Comparison of ENCODE assay signal across 6 fruit fly cellular contexts in the genomic region with DNA sequence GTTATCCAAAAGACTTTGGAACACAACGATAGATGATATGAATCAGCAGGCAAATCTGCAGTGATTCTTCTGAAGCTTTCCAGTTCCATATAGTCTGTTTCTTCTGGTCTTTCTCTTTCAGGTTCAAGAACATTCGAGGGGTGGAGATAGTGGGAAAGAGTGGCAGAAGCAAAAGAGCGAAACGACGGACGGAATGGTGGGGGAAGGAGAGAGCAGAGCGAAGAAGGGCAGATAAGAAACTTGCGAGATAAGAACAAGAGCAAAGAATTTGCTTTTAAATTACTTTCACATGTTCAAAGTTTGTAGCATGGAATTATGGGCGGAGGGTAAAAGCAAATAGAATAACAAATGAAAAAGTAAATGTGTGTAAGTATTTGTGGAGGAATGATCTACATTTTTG.
TF ChIP-seq lines count a peak whose summit lies in the region.

No protein-coding gene starts in this region.

- TF ChIP-seq CTCF in whole organism, embryonic (GFP tag; optimal IDR thresholded peaks at IDR 0.05; lab: Kevin White, UChicago): no peak

TF ChIP-seq in Kc167, 6 proteins besides CTCF, POLR2A, EP300 and RAD21:
- TF ChIP-seq ttk (optimal IDR thresholded peaks at IDR 0.05; lab: Kevin White, UChicago) (no peak), Sin3A (optimal IDR thresholded peaks at IDR 0.05; lab: Kevin White, UChicago) (no peak), psq (optimal IDR thresholded peaks at IDR 0.05; lab: Kevin White, UChicago) (peak; percentile 71), h (optimal IDR thresholded peaks at IDR 0.05; lab: Kevin White, UChicago) (no peak)

TF ChIP-seq in whole organism, adult, 20 proteins besides CTCF, POLR2A, EP300 and RAD21:
- TF ChIP-seq CG12768 (GFP tag; optimal IDR thresholded peaks at IDR 0.05; lab: Kevin White, UChicago): no peak
- TF ChIP-seq pad (GFP tag; optimal IDR thresholded peaks at IDR 0.05; lab: Kevin White, UChicago): peak; percentile 15
- no peak for TF ChIP-seq CG1620 (GFP tag; optimal IDR thresholded peaks at IDR 0.05; lab: Kevin White, UChicago)
- no peak for TF ChIP-seq CG5204 (GFP tag; optimal IDR thresholded peaks at IDR 0.05; lab: Kevin White, UChicago)
- TF ChIP-seq CG33017 (tag; optimal IDR thresholded peaks at IDR 0.05; lab: Kevin White, UChicago): no peak
- TF ChIP-seq CG7101 (tag; optimal IDR thresholded peaks at IDR 0.05; lab: Kevin White, UChicago): peak; percentile 12

TF ChIP-seq in whole organism, embryonic, 481 proteins besides CTCF, POLR2A, EP300 and RAD21 (continues in another document):
- TF ChIP-seq grau (tag; optimal IDR thresholded peaks at IDR 0.05; lab: Kevin White, UChicago) (no peak), sd (tag; optimal IDR thresholded peaks at IDR 0.05; lab: Kevin White, UChicago) (peak; percentile 82), CG34422 (GFP tag; IDR thresholded peaks at IDR 0.05; lab: Robert Waterston, UW) (no peak), dpn (GFP tag; optimal IDR thresholded peaks at IDR 0.05; lab: Kevin White, UChicago) (no peak), lbe (GFP tag; optimal IDR thresholded peaks at IDR 0.05; lab: Kevin White, UChicago) (no peak), CG11085 (GFP tag; IDR thresholded peaks at IDR 0.05; lab: Robert Waterston, UW) (no peak), seq (GFP tag; IDR thresholded peaks at IDR 0.05; lab: Robert Waterston, UW) (no peak), ewg (GFP tag; optimal IDR thresholded peaks at IDR 0.05; lab: Kevin White, UChicago) (no peak), CG17186 (GFP tag; optimal IDR thresholded peaks at IDR 0.05; lab: Kevin White, UChicago) (no peak), HHEX (GFP tag; optimal IDR thresholded peaks at IDR 0.05; lab: Kevin White, UChicago) (no peak), cato (GFP tag; optimal IDR thresholded peaks at IDR 0.05; lab: Kevin White, UChicago; ENCODE audit: borderline replicate concordance) (no peak), kni (GFP tag; optimal IDR thresholded peaks at IDR 0.05; lab: Kevin White, UChicago) (no peak), gt (GFP tag; IDR thresholded peaks at IDR 0.05; lab: Robert Waterston, UW) (no peak), CG8089 (GFP tag; optimal IDR thresholded peaks at IDR 0.05; lab: Kevin White, UChicago) (no peak), CG42726 (GFP tag; IDR thresholded peaks at IDR 0.05; lab: Robert Waterston, UW; ENCODE audit: partially characterized antibody) (no peak), CG13775 (GFP tag; optimal IDR thresholded peaks at IDR 0.05; lab: Kevin White, UChicago) (no peak), otp (GFP tag; IDR thresholded peaks at IDR 0.05; lab: Robert Waterston, UW) (no peak), ranshi (GFP tag; IDR thresholded peaks at IDR 0.05; lab: Robert Waterston, UW) (no peak), CG10431 (GFP tag; optimal IDR thresholded peaks at IDR 0.05; lab: Kevin White, UChicago) (no peak), CG15601 (tag; optimal IDR thresholded peaks at IDR 0.05; lab: Kevin White, UChicago) (no peak)

TF ChIP-seq in whole organism, prepupa, 60 proteins besides CTCF, POLR2A, EP300 and RAD21 (continues in another document):
- peak; percentile 30 for TF ChIP-seq CG6808 (GFP tag; optimal IDR thresholded peaks at IDR 0.05; lab: Kevin White, UChicago)
- peak in 1 of 2 experiments; percentile 43 for TF ChIP-seq ss (GFP tag; optimal IDR thresholded peaks at IDR 0.05; lab: Kevin White, UChicago)
- TF ChIP-seq CG6163 (GFP tag; IDR thresholded peaks at IDR 0.05; lab: Robert Waterston, UW): peak; percentile 65
- no peak for TF ChIP-seq CG16779 (tag; optimal IDR thresholded peaks at IDR 0.05; lab: Kevin White, UChicago)
- peak; percentile 40 for TF ChIP-seq CG9139 (GFP tag; optimal IDR thresholded peaks at IDR 0.05; lab: Kevin White, UChicago)
- peak; percentile 70 for TF ChIP-seq svp (GFP tag; lab: Kevin White, UChicago)
- peak; percentile 1 for TF ChIP-seq Eip75B (GFP tag; optimal IDR thresholded peaks at IDR 0.05; lab: Kevin White, UChicago)
- peak; percentile 24 for TF ChIP-seq Blimp-1 (GFP tag; optimal IDR thresholded peaks at IDR 0.05; lab: Kevin White, UChicago)
- no peak for TF ChIP-seq Ets21C (GFP tag; optimal IDR thresholded peaks at IDR 0.05; lab: Kevin White, UChicago)
- peak; percentile 66 for TF ChIP-seq fkh (GFP tag; optimal IDR thresholded peaks at IDR 0.05; lab: Kevin White, UChicago)
- no peak for TF ChIP-seq Gug (GFP tag; IDR thresholded peaks at IDR 0.05; lab: Robert Waterston, UW)
- TF ChIP-seq vri (GFP tag; optimal IDR thresholded peaks at IDR 0.05; lab: Kevin White, UChicago): peak; percentile 18
- TF ChIP-seq CG8119 (GFP tag; IDR thresholded peaks at IDR 0.05; lab: Robert Waterston, UW): 0 out of 3 replicates have a peak, but pooled peaks have one; percentile 16
- peak; percentile 11 for TF ChIP-seq Lpt (GFP tag; optimal IDR thresholded peaks at IDR 0.05; lab: Kevin White, UChicago)
- no peak for TF ChIP-seq salr (GFP tag; optimal IDR thresholded peaks at IDR 0.05; lab: Kevin White, UChicago)
- no peak for TF ChIP-seq CG3919 (GFP tag; optimal IDR thresholded peaks at IDR 0.05; lab: Kevin White, UChicago)
- TF ChIP-seq CG11294 (GFP tag; IDR thresholded peaks at IDR 0.05; lab: Robert Waterston, UW): no peak
- TF ChIP-seq CG32006 (GFP tag; optimal IDR thresholded peaks at IDR 0.05; lab: Kevin White, UChicago): no peak
- TF ChIP-seq dsx (GFP tag; optimal IDR thresholded peaks at IDR 0.05; lab: Kevin White, UChicago; ENCODE audit: poor library complexity, severe bottlenecking): peak; percentile 41
- no peak for TF ChIP-seq Sox15 (GFP tag; optimal IDR thresholded peaks at IDR 0.05; lab: Kevin White, UChicago)

TF ChIP-seq in whole organism, pupa, 21 proteins besides CTCF, POLR2A, EP300 and RAD21:
- TF ChIP-seq EcR (GFP tag; optimal IDR thresholded peaks at IDR 0.05; lab: Kevin White, UChicago) (peak; percentile 74), CG13204 (GFP tag; optimal IDR thresholded peaks at IDR 0.05; lab: Kevin White, UChicago) (no peak), CG14655 (GFP tag; optimal IDR thresholded peaks at IDR 0.05; lab: Kevin White, UChicago) (peak; percentile 37)

TF ChIP-seq in whole organism, wandering third instar larva, 38 proteins besides CTCF, POLR2A, EP300 and RAD21:
- peak; percentile 33 for TF ChIP-seq Dif (GFP tag; optimal IDR thresholded peaks at IDR 0.05; lab: Kevin White, UChicago; ENCODE audit: partially characterized antibody)
- TF ChIP-seq Rel (GFP tag; optimal IDR thresholded peaks at IDR 0.05; lab: Kevin White, UChicago): no peak
- peak; percentile 47 for TF ChIP-seq Rel (tag; optimal IDR thresholded peaks at IDR 0.05; lab: Kevin White, UChicago)
- no peak for TF ChIP-seq woc (GFP tag; optimal IDR thresholded peaks at IDR 0.05; lab: Kevin White, UChicago)
- TF ChIP-seq psq (GFP tag; optimal IDR thresholded peaks at IDR 0.05; lab: Kevin White, UChicago): peak; percentile 96
- TF ChIP-seq Hr78 (GFP tag; optimal IDR thresholded peaks at IDR 0.05; lab: Kevin White, UChicago): no peak
- peak; percentile 18 for TF ChIP-seq Hnf4 (GFP tag; optimal IDR thresholded peaks at IDR 0.05; lab: Kevin White, UChicago)
- TF ChIP-seq CrebA (GFP tag; optimal IDR thresholded peaks at IDR 0.05; lab: Kevin White, UChicago; ENCODE audit: borderline replicate concordance): no peak
- TF ChIP-seq rgr (GFP tag; optimal IDR thresholded peaks at IDR 0.05; lab: Kevin White, UChicago): no peak
- TF ChIP-seq Dfd (GFP tag; optimal IDR thresholded peaks at IDR 0.05; lab: Kevin White, UChicago): no peak
- TF ChIP-seq fru (GFP tag; optimal IDR thresholded peaks at IDR 0.05; lab: Kevin White, UChicago): peak; percentile 52
